Fruit fly (Drosophila melanogaster): ENCODE data around the gene Drsl2.

DNA sequence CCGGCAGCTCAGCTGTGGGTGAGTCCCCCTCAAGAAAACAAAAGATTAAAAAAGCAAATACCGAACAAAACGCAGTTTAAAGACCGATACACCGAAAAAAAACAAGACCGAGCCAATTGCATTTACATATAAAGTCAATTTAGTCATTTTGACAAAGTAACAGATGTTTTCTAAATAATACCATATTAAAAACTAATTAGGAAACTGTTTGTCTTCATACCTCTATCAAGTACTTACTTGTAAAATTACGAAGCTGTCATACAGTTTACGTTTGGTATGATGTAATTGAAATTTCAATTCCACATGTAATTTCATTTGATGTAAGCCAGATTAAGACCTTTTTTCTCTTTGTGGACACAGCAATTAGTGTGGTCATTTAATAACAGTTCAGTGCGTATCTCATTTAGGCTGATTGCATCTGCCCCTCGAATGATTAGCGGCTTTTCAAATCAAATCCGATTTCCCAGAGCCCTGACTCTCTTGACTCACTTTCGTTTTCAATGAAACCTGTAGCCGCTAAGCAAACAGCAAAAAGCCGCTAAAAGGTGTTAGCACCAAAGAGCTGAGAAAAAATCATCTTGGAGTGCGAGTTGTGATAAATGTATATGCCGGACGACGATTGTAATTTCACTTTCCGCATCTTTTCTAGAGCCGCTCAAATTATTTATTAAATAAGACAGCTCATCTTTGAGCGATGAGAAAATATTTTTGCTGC is 39.5 kb upstream of the Drsl2 start:
- TF ChIP-seq tj (GFP tag; optimal IDR thresholded peaks at IDR 0.05): no peak
- no peak for TF ChIP-seq cic (GFP tag; optimal IDR thresholded peaks at IDR 0.05)
- TF ChIP-seq Hr96 (GFP tag; optimal IDR thresholded peaks at IDR 0.05): no peak
- TF ChIP-seq CG33017 (tag; optimal IDR thresholded peaks at IDR 0.05): no peak
- TF ChIP-seq CG5204 (GFP tag; optimal IDR thresholded peaks at IDR 0.05): no peak
- TF ChIP-seq Clk (GFP tag; optimal IDR thresholded peaks at IDR 0.05): no peak
- TF ChIP-seq toe (GFP tag; optimal IDR thresholded peaks at IDR 0.05): no peak
- no peak for TF ChIP-seq CG7101 (tag; optimal IDR thresholded peaks at IDR 0.05)
- no peak for TF ChIP-seq kay (GFP tag; ENCODE audit: borderline replicate concordance)
- no peak for TF ChIP-seq CG11617 (GFP tag; optimal IDR thresholded peaks at IDR 0.05)
